Worm (Caenorhabditis elegans) whole organism, L2 larva: ENCODE data around the gene F53H2.1.

Source experiments
- C34F6.9 ChIP-seq: fragments of 150-350 bp; optimal IDR thresholded peaks from 2 replicates; lab custom pipeline; 2014; ENCODE audit warnings: missing biosample characterization, missing genetic modification characterization
- F13H6.1 ChIP-seq: sonication (generic microtip); optimal IDR thresholded peaks from 2 replicates; lab custom pipeline; 2016; ENCODE audit warnings: missing genetic modification characterization, missing compliant biosample characterization
- R02D3.7 ChIP-seq: fragments of 150-350 bp; optimal IDR thresholded peaks from 2 replicates; lab custom pipeline; 2014; ENCODE audit warnings: missing biosample characterization, missing genetic modification characterization
- Y55F3AM.14 ChIP-seq: fragments of 200-800 bp; sonication (Bioruptor generic); optimal IDR thresholded peaks from 2 replicates; lab custom pipeline; 2018; ENCODE audit warnings: mild to moderate bottlenecking, missing genetic modification characterization, missing compliant biosample characterization
- ZK546.5 ChIP-seq: sonication (generic microtip); optimal IDR thresholded peaks from 2 replicates; lab custom pipeline; 2017; ENCODE audit warnings: missing biosample characterization, missing genetic modification characterization
- alr-1 ChIP-seq: fragments of 150-350 bp; optimal IDR thresholded peaks from 2 replicates; lab custom pipeline; 2014; ENCODE audit warnings: missing biosample characterization, missing genetic modification characterization
- aly-2 ChIP-seq: fragments of 150-350 bp; optimal IDR thresholded peaks from 2 replicates; lab custom pipeline; 2014; ENCODE audit warnings: missing biosample characterization, missing genetic modification characterization
- ama-1 ChIP-seq: fragments of 150-350 bp; optimal IDR thresholded peaks from 2 replicates; lab custom pipeline; 2018; ENCODE audit warnings: inconsistent platforms
- blmp-1 ChIP-seq: sonication (generic microtip); optimal IDR thresholded peaks from 2 replicates; lab custom pipeline; 2017; ENCODE audit warnings: missing genetic modification characterization, mild to moderate bottlenecking, missing compliant biosample characterization, antibody characterized with exemption, moderate library complexity; ENCODE audit not compliant: insufficient read depth
- ceh-16 ChIP-seq: fragments of 150-350 bp; optimal IDR thresholded peaks from 2 replicates; lab custom pipeline; 2014; ENCODE audit warnings: missing biosample characterization, missing genetic modification characterization
- ceh-82 ChIP-seq: fragments of 150-350 bp; optimal IDR thresholded peaks from 2 replicates; lab custom pipeline; 2014; ENCODE audit warnings: missing biosample characterization, missing genetic modification characterization
- crh-2 ChIP-seq: sonication (generic microtip); optimal IDR thresholded peaks from 2 replicates; lab custom pipeline; 2017; ENCODE audit warnings: missing biosample characterization, missing genetic modification characterization
- dmd-4 ChIP-seq: sonication (generic microtip); optimal IDR thresholded peaks from 2 replicates; lab custom pipeline; 2017; ENCODE audit warnings: missing biosample characterization, missing genetic modification characterization
- egl-27 ChIP-seq: sonication (generic microtip); optimal IDR thresholded peaks from 3 replicates; lab custom pipeline; 2017; ENCODE audit warnings: missing biosample characterization, missing genetic modification reagents, missing genetic modification characterization
- elt-1 ChIP-seq: fragments of 150-350 bp; optimal IDR thresholded peaks from 2 replicates; lab custom pipeline; 2014; ENCODE audit warnings: missing biosample characterization, missing genetic modification characterization
- elt-3 ChIP-seq: sonication (generic microtip); optimal IDR thresholded peaks from 2 replicates; lab custom pipeline; 2017; ENCODE audit warnings: missing biosample characterization, missing genetic modification characterization
- fos-1 ChIP-seq: fragments of 150-350 bp; optimal IDR thresholded peaks from 2 replicates; lab custom pipeline; 2014; ENCODE audit warnings: missing biosample characterization, missing genetic modification characterization
- gmeb-1 ChIP-seq: fragments of 150-350 bp; optimal IDR thresholded peaks from 2 replicates; lab custom pipeline; 2014; ENCODE audit warnings: missing biosample characterization, missing genetic modification characterization
- lin-11 ChIP-seq: fragments of 150-350 bp; sonication (generic microtip); optimal IDR thresholded peaks from 2 replicates; lab custom pipeline; 2014; ENCODE audit warnings: missing biosample characterization, missing genetic modification characterization, inconsistent platforms, mixed read lengths
- lin-13 ChIP-seq: fragments of 150-350 bp; optimal IDR thresholded peaks from 2 replicates; lab custom pipeline; 2014; ENCODE audit warnings: missing biosample characterization, missing genetic modification reagents, missing genetic modification characterization
- lin-39 ChIP-seq: fragments of 150-350 bp; optimal IDR thresholded peaks from 2 replicates; lab custom pipeline; 2014; ENCODE audit warnings: missing biosample characterization, missing genetic modification reagents, missing genetic modification characterization
- lsy-2 ChIP-seq, 2 experiments: fragments of 150-350 bp in 1 of 2; sonication (generic microtip) in 1 of 2; optimal IDR thresholded peaks; 2 replicates each; lab custom pipeline; 2014 to 2017; ENCODE audit warnings: missing biosample characterization in 2 of 2, missing genetic modification characterization in 2 of 2
- mab-5 ChIP-seq: fragments of 150-350 bp; optimal IDR thresholded peaks from 2 replicates; lab custom pipeline; 2014; ENCODE audit warnings: missing biosample characterization, missing genetic modification characterization
- mbf-1 ChIP-seq: sonication (generic microtip); optimal IDR thresholded peaks from 2 replicates; lab custom pipeline; 2017; ENCODE audit warnings: missing biosample characterization, missing genetic modification characterization
- mdl-1 ChIP-seq, 2 experiments: fragments of 150-350 bp in 1 of 2; sonication (generic microtip) in 1 of 2; optimal IDR thresholded peaks; 2 replicates each; lab custom pipeline; 2017; ENCODE audit warnings: missing biosample characterization in 2 of 2, missing genetic modification characterization in 2 of 2
- nhr-10 ChIP-seq: sonication (generic microtip); optimal IDR thresholded peaks from 2 replicates; lab custom pipeline; 2017; ENCODE audit warnings: missing biosample characterization, missing genetic modification characterization
- nhr-11 ChIP-seq: fragments of 150-350 bp; optimal IDR thresholded peaks from 2 replicates; lab custom pipeline; 2014; ENCODE audit warnings: missing biosample characterization, missing genetic modification characterization
- nhr-12 ChIP-seq: fragments of 150-350 bp; optimal IDR thresholded peaks from 2 replicates; lab custom pipeline; 2014; ENCODE audit warnings: missing biosample characterization, missing genetic modification characterization
- nhr-129 ChIP-seq: fragments of 150-350 bp; optimal IDR thresholded peaks from 2 replicates; lab custom pipeline; 2014; ENCODE audit warnings: missing biosample characterization, missing genetic modification characterization
- nhr-21 ChIP-seq: fragments of 150-350 bp; optimal IDR thresholded peaks from 2 replicates; lab custom pipeline; 2014; ENCODE audit warnings: missing biosample characterization, missing genetic modification characterization
- nhr-23 ChIP-seq: fragments of 150-350 bp; optimal IDR thresholded peaks from 2 replicates; lab custom pipeline; 2014; ENCODE audit warnings: missing biosample characterization, missing genetic modification reagents, missing genetic modification characterization
- nhr-237 ChIP-seq: fragments of 150-350 bp; optimal IDR thresholded peaks from 2 replicates; lab custom pipeline; 2014; ENCODE audit warnings: missing biosample characterization, missing genetic modification characterization
- nhr-25 ChIP-seq: fragments of 150-350 bp; sonication (generic microtip); optimal IDR thresholded peaks from 3 replicates; lab custom pipeline; 2014; ENCODE audit warnings: missing biosample characterization, missing genetic modification characterization
- nhr-6 ChIP-seq: fragments of 150-350 bp; optimal IDR thresholded peaks from 2 replicates; lab custom pipeline; 2014; ENCODE audit warnings: missing biosample characterization, missing genetic modification characterization
- nhr-77 ChIP-seq: fragments of 150-350 bp; optimal IDR thresholded peaks from 2 replicates; lab custom pipeline; 2014; ENCODE audit warnings: missing biosample characterization, missing genetic modification characterization
- peb-1 ChIP-seq: fragments of 150-350 bp; optimal IDR thresholded peaks from 2 replicates; lab custom pipeline; 2014; ENCODE audit warnings: missing biosample characterization, missing genetic modification characterization
- sem-4 ChIP-seq: fragments of 150-350 bp; optimal IDR thresholded peaks from 2 replicates; lab custom pipeline; 2014; ENCODE audit warnings: missing biosample characterization, missing genetic modification reagents, missing genetic modification characterization
- skn-1 ChIP-seq: sonication (generic microtip); optimal IDR thresholded peaks from 2 replicates; lab custom pipeline; 2017; ENCODE audit warnings: missing biosample characterization, missing genetic modification characterization
- sma-3 ChIP-seq: sonication (generic microtip); optimal IDR thresholded peaks from 2 replicates; lab custom pipeline; 2016; ENCODE audit warnings: missing genetic modification reagents, missing genetic modification characterization, missing compliant biosample characterization
- sma-9 ChIP-seq, 2 experiments: fragments of 150-350 bp in 1 of 2; sonication (generic microtip) in 1 of 2; optimal IDR thresholded peaks; 2 replicates each; lab custom pipeline; 2014 to 2016; ENCODE audit warnings: missing genetic modification characterization in 2 of 2, mild to moderate bottlenecking in 1 of 2, missing biosample characterization in 1 of 2, missing compliant biosample characterization in 1 of 2, missing genetic modification reagents in 1 of 2, moderate library complexity in 1 of 2
- snpc-4 ChIP-seq: fragments of 150-350 bp; optimal IDR thresholded peaks from 2 replicates; lab custom pipeline; 2014; ENCODE audit warnings: missing biosample characterization, missing genetic modification characterization
- unc-39 ChIP-seq: fragments of 150-350 bp; optimal IDR thresholded peaks from 2 replicates; lab custom pipeline; 2014; ENCODE audit warnings: missing biosample characterization, missing genetic modification characterization
- unc-55 ChIP-seq: fragments of 150-350 bp; sonication (generic microtip); optimal IDR thresholded peaks from 3 replicates; lab custom pipeline; 2014; ENCODE audit warnings: missing biosample characterization, missing genetic modification reagents, missing genetic modification characterization
- unc-62 ChIP-seq: fragments of 150-350 bp; optimal IDR thresholded peaks from 2 replicates; lab custom pipeline; 2014; ENCODE audit warnings: missing biosample characterization, missing genetic modification reagents, missing genetic modification characterization
- zag-1 ChIP-seq: fragments of 150-350 bp; optimal IDR thresholded peaks from 2 replicates; lab custom pipeline; 2014; ENCODE audit warnings: missing biosample characterization, missing genetic modification characterization
- ztf-1 ChIP-seq: fragments of 200-800 bp; sonication (Bioruptor generic); conservative IDR thresholded peaks from 2 replicates; pipeline ENCODE4 v1.3.6; 2022; ENCODE audit warnings: missing genetic modification characterization, missing compliant biosample characterization
- ztf-11 ChIP-seq: sonication (generic microtip); optimal IDR thresholded peaks from 2 replicates; lab custom pipeline; 2017; ENCODE audit warnings: missing biosample characterization, missing genetic modification characterization
- ztf-4 ChIP-seq: fragments of 150-350 bp; optimal IDR thresholded peaks from 2 replicates; lab custom pipeline; 2014; ENCODE audit warnings: missing biosample characterization, missing genetic modification characterization

The F53H2.1 gene

ce11 chrV:20380320-20380719 is 7.2 kb upstream of the F53H2.1 start, which contains the start of gene K02E2.6:
K02E2.6 (plus strand) TSS chrV:20380561.
- TF ChIP-seq nhr-23 (tag; lab: Kevin White, UChicago) (no peak), unc-55 (GFP tag; lab: Kevin White, UChicago) (peak; percentile 37), snpc-4 (tag; lab: Kevin White, UChicago) (no peak), F13H6.1 (tag; lab: Kevin White, UChicago) (no peak), mab-5 (tag; lab: Kevin White, UChicago) (no peak), nhr-237 (tag; lab: Kevin White, UChicago) (no peak), nhr-6 (tag; lab: Kevin White, UChicago) (no peak), crh-2 (tag; lab: Kevin White, UChicago) (no peak), ztf-4 (tag; lab: Kevin White, UChicago) (no peak), nhr-129 (tag; lab: Kevin White, UChicago) (peak; percentile 12), ceh-16 (tag; lab: Kevin White, UChicago) (no peak), aly-2 (tag; lab: Kevin White, UChicago) (no peak), fos-1 (tag; lab: Kevin White, UChicago) (no peak), ama-1 (lab: Kevin White, UChicago) (no peak), blmp-1 (tag; lab: Kevin White, UChicago) (no peak), peb-1 (no peak), ztf-11 (tag; lab: Kevin White, UChicago) (no peak)

ce11 chrV:20383065-20383609 is 4.4 kb upstream of the F53H2.1 start, which contains the start of gene K02E2.11:
K02E2.11 (plus strand) TSS chrV:20383315.
- TF ChIP-seq dmd-4 (tag; lab: Kevin White, UChicago), result no peak
- no peak for TF ChIP-seq ZK546.5 (tag; lab: Kevin White, UChicago)
- TF ChIP-seq mab-5 (tag; lab: Kevin White, UChicago), result no peak
- no peak for TF ChIP-seq Y55F3AM.14 (GFP tag; lab: Kevin White, UChicago)
- no peak for TF ChIP-seq sma-9 (GFP tag; optimal IDR thresholded peaks at IDR 0.05; lab: Kevin White, UChicago)
- no peak for TF ChIP-seq sma-9 (tag; optimal IDR thresholded peaks at IDR 0.05; lab: Kevin White, UChicago)
- TF ChIP-seq mbf-1, result no peak
- TF ChIP-seq ztf-1 (GFP tag; lab: Robert Waterston, UW), result no peak
- TF ChIP-seq sma-3 (GFP tag; lab: Kevin White, UChicago), result peak; percentile 39
- TF ChIP-seq aly-2 (tag; lab: Kevin White, UChicago), result no peak
- TF ChIP-seq lin-11 (tag; lab: Kevin White, UChicago), result no peak
- TF ChIP-seq nhr-6 (tag; lab: Kevin White, UChicago), result no peak
- TF ChIP-seq unc-55 (GFP tag; lab: Kevin White, UChicago), result peak; percentile 67
- TF ChIP-seq R02D3.7 (tag; lab: Kevin White, UChicago), result no peak
- TF ChIP-seq nhr-25 (tag; lab: Kevin White, UChicago), result no peak
- no peak for TF ChIP-seq sem-4 (tag; lab: Kevin White, UChicago)
- TF ChIP-seq lsy-2 (tag; optimal IDR thresholded peaks at IDR 0.05; lab: Kevin White, UChicago), result peak in 1 of 2 experiments; percentile 60
- no peak for TF ChIP-seq nhr-77 (tag; lab: Kevin White, UChicago)
- peak; percentile 98 for TF ChIP-seq crh-2 (tag; lab: Kevin White, UChicago)
- TF ChIP-seq nhr-21 (tag; lab: Kevin White, UChicago), result no peak
- TF ChIP-seq elt-1, result no peak
- no peak for TF ChIP-seq lin-39 (tag; lab: Kevin White, UChicago)
- no peak for TF ChIP-seq alr-1 (tag; lab: Kevin White, UChicago)
- no peak for TF ChIP-seq ztf-4 (tag; lab: Kevin White, UChicago)
- TF ChIP-seq snpc-4 (tag; lab: Kevin White, UChicago), result no peak
- TF ChIP-seq unc-39 (tag; lab: Kevin White, UChicago), result no peak
- TF ChIP-seq F13H6.1 (tag; lab: Kevin White, UChicago), result peak; percentile 68
- TF ChIP-seq nhr-129 (tag; lab: Kevin White, UChicago), result peak; percentile 65
- TF ChIP-seq mdl-1 (tag; optimal IDR thresholded peaks at IDR 0.05; lab: Kevin White, UChicago), result peak; percentile 18 to 33
- TF ChIP-seq nhr-237 (tag; lab: Kevin White, UChicago), result no peak
- TF ChIP-seq nhr-23 (tag; lab: Kevin White, UChicago), result no peak
- no peak for TF ChIP-seq blmp-1 (tag; lab: Kevin White, UChicago)
- TF ChIP-seq egl-27 (tag; lab: Kevin White, UChicago), result no peak
- TF ChIP-seq peb-1, result no peak
- no peak for TF ChIP-seq ztf-11 (tag; lab: Kevin White, UChicago)
- TF ChIP-seq fos-1 (tag; lab: Kevin White, UChicago), result peak; percentile 12
- TF ChIP-seq nhr-11 (tag; lab: Kevin White, UChicago), result no peak
- TF ChIP-seq ceh-16 (tag; lab: Kevin White, UChicago), result no peak
- no peak for TF ChIP-seq ama-1 (lab: Kevin White, UChicago)
- no peak for TF ChIP-seq skn-1 (tag; lab: Kevin White, UChicago)
- TF ChIP-seq C34F6.9, result peak; percentile 80
- TF ChIP-seq gmeb-1 (tag; lab: Kevin White, UChicago), result peak; percentile 3
- TF ChIP-seq elt-3 (tag; lab: Kevin White, UChicago), result no peak
- peak; percentile 9 for TF ChIP-seq zag-1 (tag; lab: Kevin White, UChicago)
- no peak for TF ChIP-seq nhr-10 (tag; lab: Kevin White, UChicago)
- no peak for TF ChIP-seq nhr-12
- no peak for TF ChIP-seq ceh-82 (tag; lab: Kevin White, UChicago)
- TF ChIP-seq unc-62 (GFP tag; lab: Kevin White, UChicago), result no peak
- peak; percentile 3 for TF ChIP-seq lin-13 (GFP tag; lab: Kevin White, UChicago)
